Worm (Caenorhabditis elegans) whole organism, young adult: ENCODE data around the gene ndx-2.

ENCODE experiments used
- B0019.2 ChIP-seq: fragments of 200-800 bp; sonication (Bioruptor generic); conservative IDR thresholded peaks from 2 replicates; pipeline ENCODE4 v1.3.6; 2022; ENCODE audit warnings: missing genetic modification reagents, missing genetic modification characterization, missing compliant biosample characterization
- B0261.1 ChIP-seq: sonication (generic microtip); optimal IDR thresholded peaks from 2 replicates; lab custom pipeline; 2016; ENCODE audit warnings: mild to moderate bottlenecking, missing genetic modification characterization, moderate library complexity, missing compliant biosample characterization
- C17E4.6 ChIP-seq: fragments of 200-800 bp; sonication (Bioruptor generic); IDR thresholded peaks from 2 replicates; pipeline ENCODE4 v1.3.6; 2022; ENCODE audit warnings: missing genetic modification reagents, missing genetic modification characterization, missing compliant biosample characterization
- D2030.7 ChIP-seq: fragments of 200-800 bp; sonication (Bioruptor generic); IDR thresholded peaks from 2 replicates; pipeline ENCODE4 v1.3.6; 2022; ENCODE audit warnings: missing genetic modification reagents, missing genetic modification characterization, missing compliant biosample characterization
- F37B4.10 ChIP-seq: fragments of 200-800 bp; sonication (Bioruptor generic); IDR thresholded peaks from 2 replicates; pipeline ENCODE4 v1.3.6; 2022; ENCODE audit warnings: missing genetic modification characterization, missing compliant biosample characterization
- F55B11.4 ChIP-seq: sonication (generic microtip); optimal IDR thresholded peaks from 2 replicates; lab custom pipeline; 2016; ENCODE audit warnings: missing compliant biosample characterization, missing genetic modification characterization, borderline replicate concordance; ENCODE audit not compliant: insufficient read depth
- F57A8.1 ChIP-seq: fragments of 200-800 bp; sonication (Bioruptor generic); optimal IDR thresholded peaks from 2 replicates; lab custom pipeline; 2018; ENCODE audit warnings: mild to moderate bottlenecking, missing genetic modification characterization, moderate library complexity, missing compliant biosample characterization
- T26A5.8 ChIP-seq: sonication (generic microtip); optimal IDR thresholded peaks from 2 replicates; lab custom pipeline; 2016; ENCODE audit warnings: missing genetic modification characterization, missing compliant biosample characterization
- Y67H2A.10 ChIP-seq: fragments of 200-800 bp; sonication (Bioruptor generic); conservative IDR thresholded peaks from 2 replicates; pipeline ENCODE4 v1.3.6; 2022; ENCODE audit warnings: missing genetic modification reagents, missing genetic modification characterization, missing compliant biosample characterization
- ZK185.1 ChIP-seq: sonication (generic microtip); optimal IDR thresholded peaks from 2 replicates; lab custom pipeline; 2016; ENCODE audit warnings: mild to moderate bottlenecking, missing genetic modification characterization, missing compliant biosample characterization; ENCODE audit not compliant: poor library complexity, severe bottlenecking
- akir-1 ChIP-seq: fragments of 200-800 bp; sonication (Bioruptor generic); optimal IDR thresholded peaks from 2 replicates; lab custom pipeline; 2018; ENCODE audit warnings: mild to moderate bottlenecking, missing genetic modification characterization, moderate library complexity, missing compliant biosample characterization
- attf-5 ChIP-seq: fragments of 200-800 bp; sonication (Bioruptor generic); optimal IDR thresholded peaks from 2 replicates; lab custom pipeline; 2018; ENCODE audit warnings: mild to moderate bottlenecking, missing genetic modification characterization, missing compliant biosample characterization
- bed-1 ChIP-seq: fragments of 200-800 bp; sonication (Bioruptor generic); IDR thresholded peaks from 2 replicates; pipeline ENCODE4 v1.3.6; 2022; ENCODE audit warnings: missing genetic modification reagents, missing genetic modification characterization, missing compliant biosample characterization
- ccch-3 ChIP-seq: fragments of 200-800 bp; sonication (Bioruptor generic); optimal IDR thresholded peaks from 2 replicates; lab custom pipeline; 2018; ENCODE audit warnings: mild to moderate bottlenecking, missing genetic modification characterization, missing compliant biosample characterization
- cebp-2 ChIP-seq: fragments of 200-800 bp; sonication (Bioruptor generic); IDR thresholded peaks from 2 replicates; pipeline ENCODE4 v1.3.6; 2022; ENCODE audit warnings: missing genetic modification characterization, missing compliant biosample characterization
- ceh-100 ChIP-seq: fragments of 200-800 bp; sonication (Bioruptor generic); IDR thresholded peaks from 2 replicates; pipeline ENCODE4 v1.3.6; 2022; ENCODE audit warnings: missing genetic modification reagents, missing genetic modification characterization, missing compliant biosample characterization
- ceh-91 ChIP-seq: fragments of 200-800 bp; sonication (Bioruptor generic); IDR thresholded peaks from 2 replicates; pipeline ENCODE4 v1.3.6; 2022; ENCODE audit warnings: missing genetic modification reagents, missing genetic modification characterization, missing compliant biosample characterization
- die-1 ChIP-seq: sonication (generic microtip); optimal IDR thresholded peaks from 2 replicates; lab custom pipeline; 2016; ENCODE audit warnings: missing genotype, mild to moderate bottlenecking, missing genetic modification characterization, missing compliant biosample characterization
- efl-1 ChIP-seq: fragments of 150-350 bp; optimal IDR thresholded peaks from 2 replicates; lab custom pipeline; 2014; ENCODE audit warnings: missing biosample characterization, missing genetic modification reagents, missing genetic modification characterization
- egl-18 ChIP-seq: fragments of 200-800 bp; sonication (Bioruptor generic); IDR thresholded peaks from 2 replicates; pipeline ENCODE4 v1.3.6; 2022; ENCODE audit warnings: missing genetic modification reagents, missing genetic modification characterization, missing compliant biosample characterization
- egl-44 ChIP-seq: fragments of 200-800 bp; sonication (Bioruptor generic); IDR thresholded peaks from 2 replicates; pipeline ENCODE4 v1.3.6; 2022; ENCODE audit warnings: missing genetic modification reagents, missing genetic modification characterization, missing compliant biosample characterization
- fkh-3 ChIP-seq: sonication (generic microtip); optimal IDR thresholded peaks from 2 replicates; lab custom pipeline; 2016; ENCODE audit warnings: mild to moderate bottlenecking, missing genetic modification characterization, missing compliant biosample characterization
- gei-17 ChIP-seq: fragments of 200-800 bp; sonication (Bioruptor generic); optimal IDR thresholded peaks from 2 replicates; lab custom pipeline; 2018; ENCODE audit warnings: mild to moderate bottlenecking, missing genetic modification characterization, missing compliant biosample characterization
- hmg-1.2 ChIP-seq: fragments of 200-800 bp; sonication (Bioruptor generic); IDR thresholded peaks from 2 replicates; pipeline ENCODE4 v1.3.6; 2022; ENCODE audit warnings: missing genetic modification reagents, missing genetic modification characterization, missing compliant biosample characterization
- hrde-1 ChIP-seq: sonication (generic microtip); optimal IDR thresholded peaks from 2 replicates; lab custom pipeline; 2016; ENCODE audit warnings: missing genetic modification characterization, mild to moderate bottlenecking, missing compliant biosample characterization, moderate library complexity, missing genotype, missing genetic modification reagents, borderline replicate concordance
- let-607 ChIP-seq, 2 experiments: fragments of 200-800 bp in 1 of 2; sonication (Bioruptor generic) in 1 of 2; sonication (generic microtip) in 1 of 2; optimal IDR thresholded peaks; 2 replicates each; lab custom pipeline; 2016 to 2018; ENCODE audit warnings: mild to moderate bottlenecking in 2 of 2, missing compliant biosample characterization in 2 of 2, missing genetic modification characterization in 2 of 2, moderate library complexity in 2 of 2, missing genotype in 1 of 2
- lin-54 ChIP-seq: fragments of 200-800 bp; sonication (Bioruptor generic); optimal IDR thresholded peaks from 2 replicates; lab custom pipeline; 2018; ENCODE audit warnings: mild to moderate bottlenecking, missing genetic modification characterization, missing compliant biosample characterization
- lir-1 ChIP-seq: fragments of 200-800 bp; sonication (Bioruptor generic); conservative IDR thresholded peaks from 2 replicates; pipeline ENCODE4 v1.3.6; 2022; ENCODE audit warnings: missing genetic modification reagents, missing genetic modification characterization, missing compliant biosample characterization
- lsy-27 ChIP-seq: sonication (generic microtip); optimal IDR thresholded peaks from 2 replicates; lab custom pipeline; 2017; ENCODE audit warnings: missing genetic modification characterization, mild to moderate bottlenecking, missing compliant biosample characterization, antibody characterized with exemption, missing genotype, borderline replicate concordance; ENCODE audit not compliant: insufficient read depth
- madf-8 ChIP-seq: fragments of 200-800 bp; sonication (Bioruptor generic); conservative IDR thresholded peaks from 2 replicates; pipeline ENCODE4 v1.3.6; 2022; ENCODE audit warnings: missing genetic modification reagents, missing genetic modification characterization, missing compliant biosample characterization
- mcd-1 ChIP-seq: fragments of 200-800 bp; sonication (Bioruptor generic); IDR thresholded peaks from 2 replicates; pipeline ENCODE4 v1.3.6; 2022; ENCODE audit warnings: missing genetic modification reagents, missing genetic modification characterization, missing compliant biosample characterization
- nfyb-1 ChIP-seq: fragments of 200-800 bp; sonication (Bioruptor generic); IDR thresholded peaks from 2 replicates; pipeline ENCODE4 v1.3.6; 2022; ENCODE audit warnings: missing genetic modification reagents, missing genetic modification characterization, missing compliant biosample characterization
- nhr-120 ChIP-seq: fragments of 200-800 bp; sonication (Bioruptor generic); IDR thresholded peaks from 2 replicates; pipeline ENCODE4 v1.3.6; 2022; ENCODE audit warnings: missing genetic modification characterization, missing compliant biosample characterization
- nhr-27 ChIP-seq: fragments of 200-800 bp; sonication (Bioruptor generic); optimal IDR thresholded peaks from 2 replicates; lab custom pipeline; 2018; ENCODE audit warnings: mild to moderate bottlenecking, missing genetic modification characterization, moderate library complexity, missing compliant biosample characterization
- nhr-80 ChIP-seq: sonication (generic microtip); optimal IDR thresholded peaks from 2 replicates; lab custom pipeline; 2016; ENCODE audit warnings: missing genetic modification characterization, missing compliant biosample characterization
- pbrm-1 ChIP-seq: fragments of 200-800 bp; sonication (Bioruptor generic); IDR thresholded peaks from 2 replicates; pipeline ENCODE4 v1.3.6; 2022; ENCODE audit warnings: missing genetic modification reagents, missing genetic modification characterization, missing compliant biosample characterization
- rcor-1 ChIP-seq: fragments of 200-800 bp; sonication (Bioruptor generic); IDR thresholded peaks from 2 replicates; pipeline ENCODE4 v1.3.6; 2022; ENCODE audit warnings: missing genetic modification reagents, missing genetic modification characterization, missing compliant biosample characterization
- rec-8 ChIP-seq, 2 experiments: sonication (generic microtip); optimal IDR thresholded peaks; 2 replicates each; lab custom pipeline; 2016; ENCODE audit warnings: mild to moderate bottlenecking in 2 of 2, missing genetic modification characterization in 2 of 2, missing genetic modification reagents in 2 of 2, missing genotype in 2 of 2, missing biosample characterization in 1 of 2, missing compliant biosample characterization in 1 of 2, moderate library complexity in 1 of 2
- sea-2 ChIP-seq: fragments of 200-800 bp; sonication (Bioruptor generic); IDR thresholded peaks from 2 replicates; pipeline ENCODE4 v1.3.6; 2022; ENCODE audit warnings: missing genetic modification characterization, missing compliant biosample characterization
- snpc-1.3 ChIP-seq: sonication (generic microtip); optimal IDR thresholded peaks from 2 replicates; lab custom pipeline; 2017; ENCODE audit warnings: missing genetic modification characterization, mild to moderate bottlenecking, missing compliant biosample characterization, antibody characterized with exemption, moderate library complexity, missing genotype, missing genetic modification reagents; ENCODE audit not compliant: insufficient read depth
- snpc-3.4 ChIP-seq: sonication (generic microtip); optimal IDR thresholded peaks from 2 replicates; lab custom pipeline; 2017; ENCODE audit warnings: missing genetic modification characterization, mild to moderate bottlenecking, missing compliant biosample characterization, antibody characterized with exemption, moderate library complexity, missing genotype, missing genetic modification reagents
- unc-62 ChIP-seq: fragments of 150-350 bp; optimal IDR thresholded peaks from 2 replicates; lab custom pipeline; 2014; ENCODE audit warnings: missing biosample characterization, missing genetic modification reagents, missing genetic modification characterization
- xnd-1 ChIP-seq: sonication (generic microtip); optimal IDR thresholded peaks from 2 replicates; lab custom pipeline; 2016; ENCODE audit warnings: missing genotype, missing genetic modification reagents, missing genetic modification characterization, missing compliant biosample characterization
- zim-3 ChIP-seq: sonication (generic microtip); optimal IDR thresholded peaks from 2 replicates; lab custom pipeline; 2017; ENCODE audit warnings: mild to moderate bottlenecking, missing genetic modification characterization, moderate library complexity, missing compliant biosample characterization
- ztf-22 ChIP-seq: fragments of 200-800 bp; sonication (Bioruptor generic); optimal IDR thresholded peaks from 2 replicates; lab custom pipeline; 2018; ENCODE audit warnings: mild to moderate bottlenecking, missing genetic modification characterization, moderate library complexity, missing compliant biosample characterization
- ztf-3 ChIP-seq: fragments of 200-800 bp; sonication (Bioruptor generic); optimal IDR thresholded peaks from 2 replicates; lab custom pipeline; 2018; ENCODE audit warnings: mild to moderate bottlenecking, missing genetic modification characterization, missing compliant biosample characterization
- ztf-6 ChIP-seq: fragments of 200-800 bp; sonication (Bioruptor generic); IDR thresholded peaks from 2 replicates; pipeline ENCODE4 v1.3.6; 2022; ENCODE audit warnings: missing genetic modification reagents, missing genetic modification characterization, missing compliant biosample characterization

The ndx-2 gene

ce11 chrV:2664525-2665053 lies at the start of gene ndx-2:
ndx-2 (minus strand) TSS chrV:2665003.
- TF ChIP-seq egl-44 (GFP tag; lab: Robert Waterston, UW), result peak; percentile 72; the same call in 1 of the 2 replicates
- no peak for TF ChIP-seq let-607 (tag; optimal IDR thresholded peaks at IDR 0.05; lab: Kevin White, UChicago)
- peak; percentile 79 for TF ChIP-seq die-1 (tag; lab: Kevin White, UChicago)
- TF ChIP-seq bed-1 (GFP tag; lab: Robert Waterston, UW), result no peak
- TF ChIP-seq ceh-100 (GFP tag; lab: Robert Waterston, UW), result 0 out of 2 replicates have a peak, but pooled peaks have one; percentile 28
- TF ChIP-seq rcor-1 (GFP tag; lab: Robert Waterston, UW), result peak; percentile 65
- TF ChIP-seq ceh-91 (GFP tag; lab: Robert Waterston, UW), result 0 out of 2 replicates have a peak, but pooled peaks have one; percentile 13
- no peak for TF ChIP-seq madf-8 (GFP tag; lab: Robert Waterston, UW)
- TF ChIP-seq ZK185.1 (tag; lab: Kevin White, UChicago), result no peak
- 0 out of 2 replicates have a peak, but pooled peaks have one; percentile 20 for TF ChIP-seq pbrm-1
- peak in 1 of 2 experiments; percentile 69 for TF ChIP-seq rec-8 (tag; optimal IDR thresholded peaks at IDR 0.05; lab: Kevin White, UChicago)
- peak; percentile 55 for TF ChIP-seq attf-5
- no peak for TF ChIP-seq unc-62 (GFP tag; lab: Kevin White, UChicago)
- TF ChIP-seq F57A8.1, result peak; percentile 89
- no peak for TF ChIP-seq gei-17 (GFP tag; lab: Kevin White, UChicago)
- TF ChIP-seq C17E4.6, result no peak
- TF ChIP-seq nhr-120 (GFP tag; lab: Robert Waterston, UW), result no peak
- TF ChIP-seq hrde-1 (tag; lab: Kevin White, UChicago), result peak; percentile 3
- TF ChIP-seq mcd-1, result peak; percentile 68
- peak; percentile 50 for TF ChIP-seq snpc-1.3 (tag; lab: Kevin White, UChicago)
- no peak for TF ChIP-seq B0019.2 (GFP tag; lab: Robert Waterston, UW)
- TF ChIP-seq lin-54 (GFP tag; lab: Kevin White, UChicago), result peak; percentile 58
- peak; percentile 3 for TF ChIP-seq T26A5.8
- peak; percentile 35 for TF ChIP-seq ztf-22 (GFP tag; lab: Kevin White, UChicago)
- peak; percentile 76 for TF ChIP-seq B0261.1 (tag; lab: Kevin White, UChicago)
- no peak for TF ChIP-seq ztf-6 (GFP tag; lab: Robert Waterston, UW)
- TF ChIP-seq efl-1 (GFP tag; lab: Kevin White, UChicago), result peak; percentile 33
- TF ChIP-seq ztf-3, result no peak
- no peak for TF ChIP-seq ccch-3
- no peak for TF ChIP-seq Y67H2A.10
- TF ChIP-seq snpc-3.4 (tag; lab: Kevin White, UChicago), result peak; percentile 43
- no peak for TF ChIP-seq F55B11.4 (tag; lab: Kevin White, UChicago)
- no peak for TF ChIP-seq egl-18
- TF ChIP-seq nfyb-1 (GFP tag; lab: Robert Waterston, UW), result peak; percentile 78
- peak; percentile 57; the same call in 1 of the 2 replicates for TF ChIP-seq D2030.7
- no peak for TF ChIP-seq lsy-27 (tag; lab: Kevin White, UChicago)
- TF ChIP-seq nhr-80 (tag; lab: Kevin White, UChicago), result peak; percentile 13
- TF ChIP-seq lir-1 (GFP tag; lab: Robert Waterston, UW), result no peak
- TF ChIP-seq fkh-3 (tag; lab: Kevin White, UChicago), result no peak
- no peak for TF ChIP-seq xnd-1 (tag; lab: Kevin White, UChicago)
- TF ChIP-seq sea-2 (GFP tag; lab: Robert Waterston, UW), result no peak
- no peak for TF ChIP-seq akir-1 (GFP tag; lab: Kevin White, UChicago)
- TF ChIP-seq F37B4.10, result no peak
- no peak for TF ChIP-seq nhr-27 (tag; lab: Kevin White, UChicago)
- no peak for TF ChIP-seq zim-3 (tag; lab: Kevin White, UChicago)
- TF ChIP-seq cebp-2 (GFP tag; lab: Robert Waterston, UW), result no peak
- TF ChIP-seq hmg-1.2 (GFP tag; lab: Robert Waterston, UW), result peak; percentile 61
